Worm (Caenorhabditis elegans) whole organism, L1 larva: Measurements from ENCODE around the gene fbxb-1.

Experiments
- C04F5.9 ChIP-seq: sonication (generic microtip); optimal IDR thresholded peaks from 2 replicates; lab custom pipeline; 2016; ENCODE audit warnings: missing genetic modification characterization, missing compliant biosample characterization
- C34B4.2 ChIP-seq: sonication (generic microtip); optimal IDR thresholded peaks from 2 replicates; lab custom pipeline; 2017; ENCODE audit warnings: mild to moderate bottlenecking, missing genetic modification characterization, missing compliant biosample characterization
- F16B12.6 ChIP-seq: fragments of 150-350 bp; optimal IDR thresholded peaks from 2 replicates; lab custom pipeline; 2014; ENCODE audit warnings: missing biosample characterization, missing genetic modification characterization
- ceh-90 ChIP-seq: sonication (generic microtip); optimal IDR thresholded peaks from 2 replicates; lab custom pipeline; 2016; ENCODE audit warnings: missing genetic modification characterization, missing compliant biosample characterization
- ces-1 ChIP-seq: fragments of 150-350 bp; optimal IDR thresholded peaks from 2 replicates; lab custom pipeline; 2014; ENCODE audit warnings: missing biosample characterization, missing genetic modification reagents, missing genetic modification characterization
- dsc-1 ChIP-seq: sonication (generic microtip); optimal IDR thresholded peaks from 2 replicates; lab custom pipeline; 2016; ENCODE audit warnings: mild to moderate bottlenecking, missing genetic modification characterization, missing compliant biosample characterization
- efl-1 ChIP-seq, 4 experiments: fragments of 150-350 bp; optimal IDR thresholded peaks in 3 of 4; peaks in 1 of 4; 1 replicate in 1 of 4; 2 replicates in 3 of 4; lab custom pipeline; 2014; ENCODE audit warnings: missing biosample characterization in 2 of 4, missing genetic modification characterization in 2 of 4, missing genetic modification reagents in 2 of 4
- elt-2 ChIP-seq: sonication (generic microtip); optimal IDR thresholded peaks from 2 replicates; lab custom pipeline; 2016; ENCODE audit warnings: missing genetic modification characterization, mild to moderate bottlenecking, inconsistent platforms, missing compliant biosample characterization, missing genetic modification reagents
- fkh-10 ChIP-seq: sonication (generic microtip); optimal IDR thresholded peaks from 2 replicates; lab custom pipeline; 2017; ENCODE audit warnings: missing biosample characterization, missing genetic modification reagents, missing genetic modification characterization
- hlh-4 ChIP-seq: sonication (generic microtip); optimal IDR thresholded peaks from 2 replicates; lab custom pipeline; 2016; ENCODE audit warnings: mild to moderate bottlenecking, missing genetic modification characterization, missing compliant biosample characterization
- irx-1 ChIP-seq: sonication (generic microtip); optimal IDR thresholded peaks from 2 replicates; lab custom pipeline; 2016; ENCODE audit warnings: missing genetic modification characterization, missing compliant biosample characterization
- lin-13 ChIP-seq: fragments of 150-350 bp; optimal IDR thresholded peaks from 2 replicates; lab custom pipeline; 2014; ENCODE audit warnings: missing biosample characterization, missing genetic modification reagents, missing genetic modification characterization
- lin-14 ChIP-seq: fragments of 200-800 bp; sonication (Bioruptor generic); optimal IDR thresholded peaks from 2 replicates; lab custom pipeline; 2018; ENCODE audit warnings: mild to moderate bottlenecking, missing genetic modification characterization, moderate library complexity, missing compliant biosample characterization
- lin-35 ChIP-seq, 2 experiments: fragments of 150-350 bp; optimal IDR thresholded peaks; 2 replicates each; lab custom pipeline; 2014; ENCODE audit warnings: missing biosample characterization in 2 of 2, missing genetic modification characterization in 2 of 2, missing genetic modification reagents in 2 of 2
- lin-39 ChIP-seq: fragments of 150-350 bp; optimal IDR thresholded peaks from 2 replicates; lab custom pipeline; 2014; ENCODE audit warnings: missing biosample characterization, missing genetic modification reagents, missing genetic modification characterization
- nhr-20 ChIP-seq: sonication (generic microtip); optimal IDR thresholded peaks from 2 replicates; lab custom pipeline; 2016; ENCODE audit warnings: mild to moderate bottlenecking, missing genetic modification characterization, missing compliant biosample characterization
- nhr-47 ChIP-seq: sonication (generic microtip); optimal IDR thresholded peaks from 2 replicates; lab custom pipeline; 2016; ENCODE audit warnings: mild to moderate bottlenecking, missing genetic modification characterization, moderate library complexity, missing compliant biosample characterization
- nhr-71 ChIP-seq: sonication (generic microtip); optimal IDR thresholded peaks from 2 replicates; lab custom pipeline; 2016; ENCODE audit warnings: mild to moderate bottlenecking, missing genetic modification characterization, moderate library complexity, missing compliant biosample characterization
- pag-3 ChIP-seq: sonication (generic microtip); optimal IDR thresholded peaks from 2 replicates; lab custom pipeline; 2017; ENCODE audit warnings: missing genetic modification characterization, mild to moderate bottlenecking, missing compliant biosample characterization, antibody characterized with exemption, borderline replicate concordance; ENCODE audit not compliant: insufficient read depth
- pax-3 ChIP-seq: fragments of 200-800 bp; sonication (Bioruptor generic); optimal IDR thresholded peaks from 2 replicates; lab custom pipeline; 2018; ENCODE audit warnings: mild to moderate bottlenecking, missing genetic modification characterization, moderate library complexity, missing compliant biosample characterization
- skn-1 ChIP-seq: fragments of 150-350 bp; optimal IDR thresholded peaks from 2 replicates; lab custom pipeline; 2014; ENCODE audit warnings: missing biosample characterization, missing genetic modification characterization
- sox-4 ChIP-seq: sonication (generic microtip); optimal IDR thresholded peaks from 2 replicates; lab custom pipeline; 2016; ENCODE audit warnings: missing genetic modification characterization, missing compliant biosample characterization
- sup-37 ChIP-seq: fragments of 200-800 bp; sonication (Bioruptor generic); optimal IDR thresholded peaks from 2 replicates; lab custom pipeline; 2018; ENCODE audit warnings: mild to moderate bottlenecking, missing genetic modification characterization, missing compliant biosample characterization
- swsn-7 ChIP-seq: sonication (generic microtip); optimal IDR thresholded peaks from 2 replicates; lab custom pipeline; 2016; ENCODE audit warnings: missing genetic modification characterization, missing compliant biosample characterization
- tbx-2 ChIP-seq: sonication (generic microtip); optimal IDR thresholded peaks from 2 replicates; lab custom pipeline; 2016; ENCODE audit warnings: missing genetic modification characterization, missing compliant biosample characterization
- tlp-1 ChIP-seq: fragments of 150-350 bp; optimal IDR thresholded peaks from 2 replicates; lab custom pipeline; 2014; ENCODE audit warnings: missing biosample characterization, missing genetic modification characterization
- unc-130 ChIP-seq: fragments of 150-350 bp; optimal IDR thresholded peaks from 2 replicates; lab custom pipeline; 2017; ENCODE audit warnings: missing biosample characterization, missing genetic modification characterization, inconsistent platforms
- unc-30 ChIP-seq: sonication (generic microtip); optimal IDR thresholded peaks from 2 replicates; lab custom pipeline; 2017; ENCODE audit warnings: missing biosample characterization, missing genetic modification characterization
- unc-62 ChIP-seq: fragments of 150-350 bp; optimal IDR thresholded peaks from 2 replicates; lab custom pipeline; 2014; ENCODE audit warnings: missing biosample characterization, missing genetic modification reagents, missing genetic modification characterization
- ztf-11 ChIP-seq, 2 experiments: sonication (generic microtip); optimal IDR thresholded peaks; 2 replicates each; lab custom pipeline; 2016 to 2017; ENCODE audit warnings: missing genetic modification characterization in 2 of 2, missing biosample characterization in 1 of 2, missing compliant biosample characterization in 1 of 2

fbxb-1 gene

DNA sequence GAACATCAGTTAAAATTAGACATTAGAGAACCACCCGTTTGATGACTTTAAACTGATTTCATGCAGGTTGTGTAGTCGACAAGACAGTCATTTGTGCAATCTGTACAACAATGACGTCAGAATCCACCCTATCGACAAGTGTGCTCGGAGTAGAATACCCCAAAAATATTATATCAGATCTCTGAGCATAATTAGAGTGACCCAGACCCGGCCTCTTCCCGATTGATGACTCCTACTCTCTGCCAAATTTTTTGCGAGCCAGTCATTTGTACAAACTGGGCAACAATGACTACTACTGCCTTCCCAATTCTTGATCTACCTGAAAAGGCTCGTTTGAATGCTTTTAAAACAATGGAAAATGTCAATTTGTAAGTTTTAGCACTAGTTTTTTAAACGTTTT lies at the start of gene fbxb-1, which contains the start of gene fbxb-115:
Gene fbxb-1 (plus strand): TSS at position 226 of the 400 bp plus-strand sequence.
Gene fbxb-115 (minus strand): TSS at position 101 of the 400 bp plus-strand sequence.
- no peak for TF ChIP-seq nhr-47 (tag; lab: Kevin White, UChicago)
- TF ChIP-seq ztf-11 (tag; optimal IDR thresholded peaks at IDR 0.05; lab: Kevin White, UChicago), result no peak

DNA sequence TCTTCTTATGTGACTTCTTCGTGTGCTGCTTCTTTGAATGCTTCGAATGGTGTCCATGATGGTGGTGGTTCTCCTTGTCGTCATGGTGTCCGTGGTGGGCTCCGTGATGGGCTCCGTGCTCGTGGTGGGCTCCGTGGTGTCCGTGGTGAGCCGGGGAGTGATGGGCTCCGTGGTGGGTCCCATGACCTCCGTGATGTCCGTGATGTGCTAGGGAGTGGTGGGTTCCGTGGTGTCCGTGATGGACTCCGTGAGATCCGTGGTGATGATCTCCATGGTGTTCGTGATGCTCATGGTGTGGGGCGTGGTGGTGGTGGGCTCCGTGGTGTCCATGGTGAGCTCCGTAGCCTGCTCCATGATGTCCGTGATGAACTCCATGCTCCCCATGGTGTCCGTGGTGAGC lies 39.0 kb upstream of the fbxb-1 start:
- no peak for TF ChIP-seq skn-1 (tag; lab: Kevin White, UChicago)
- no peak for TF ChIP-seq efl-1 (optimal IDR thresholded peaks at IDR 0.05; lab: Kevin White, UChicago)
- TF ChIP-seq efl-1 (GFP tag; optimal IDR thresholded peaks at IDR 0.05 in 1 of 2; lab: Kevin White, UChicago), result peak in 1 of 2 experiments; percentile 65
- TF ChIP-seq, all 84 proteins: peak for 1

DNA sequence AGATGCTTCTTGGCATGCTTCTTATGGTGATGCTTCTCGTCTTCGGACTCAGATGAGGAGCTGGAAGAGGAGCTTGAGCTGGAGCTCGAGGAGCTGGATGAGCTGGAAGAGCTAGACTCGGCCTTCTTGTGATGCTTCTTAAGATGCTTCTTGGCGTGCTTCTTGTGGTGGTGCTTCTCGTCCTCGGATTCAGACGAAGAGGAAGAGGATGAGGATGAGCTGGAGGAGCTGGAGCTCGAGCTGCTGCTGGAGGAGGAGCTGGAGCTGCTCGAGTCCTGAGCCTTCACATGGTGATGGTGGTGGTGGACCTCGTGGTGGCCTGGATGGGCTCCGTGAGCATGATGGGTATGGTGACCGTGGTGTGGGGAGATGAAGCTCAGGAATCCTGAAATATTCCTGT lies 37.4 kb upstream of the fbxb-1 start:
- no peak for TF ChIP-seq ces-1 (GFP tag; lab: Kevin White, UChicago)
- TF ChIP-seq tbx-2 (tag; lab: Kevin White, UChicago), result no peak
- TF ChIP-seq swsn-7 (tag; lab: Kevin White, UChicago), result no peak
- TF ChIP-seq hlh-4, result no peak
- no peak for TF ChIP-seq irx-1 (tag; lab: Kevin White, UChicago)
- no peak for TF ChIP-seq lin-39 (tag; lab: Kevin White, UChicago)
- no peak for TF ChIP-seq nhr-71 (tag; lab: Kevin White, UChicago)

DNA sequence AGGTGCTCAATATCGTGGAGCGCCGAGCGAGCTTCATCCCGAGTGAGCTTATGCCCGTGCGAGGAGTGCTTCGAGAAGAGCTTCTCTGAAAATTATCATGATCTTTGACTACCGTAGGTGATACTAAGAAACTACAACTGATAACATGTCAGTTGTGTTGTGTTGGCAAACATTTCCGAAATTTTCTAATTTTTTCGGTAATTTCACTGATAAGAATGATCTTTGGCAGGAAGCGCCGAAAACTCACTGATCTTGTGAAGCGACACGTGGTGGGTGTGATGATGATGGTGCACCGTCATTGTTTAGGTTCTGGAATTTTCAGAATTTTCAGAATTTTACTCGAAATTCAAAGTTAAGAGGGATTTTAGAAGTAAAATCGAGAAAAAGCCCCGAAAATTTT lies 36.9 kb upstream of the fbxb-1 start, which contains the start of gene Y39B6A.1:
Gene Y39B6A.1 (minus strand): TSS at position 309 of the 400 bp plus-strand sequence.
- no peak for TF ChIP-seq ceh-90 (tag; lab: Kevin White, UChicago)
- peak in 1 of 2 experiments; percentile 3 for TF ChIP-seq lin-35 (GFP tag; optimal IDR thresholded peaks at IDR 0.05; lab: Kevin White, UChicago)
- peak; percentile 76 for TF ChIP-seq elt-2 (tag; lab: Kevin White, UChicago)

DNA sequence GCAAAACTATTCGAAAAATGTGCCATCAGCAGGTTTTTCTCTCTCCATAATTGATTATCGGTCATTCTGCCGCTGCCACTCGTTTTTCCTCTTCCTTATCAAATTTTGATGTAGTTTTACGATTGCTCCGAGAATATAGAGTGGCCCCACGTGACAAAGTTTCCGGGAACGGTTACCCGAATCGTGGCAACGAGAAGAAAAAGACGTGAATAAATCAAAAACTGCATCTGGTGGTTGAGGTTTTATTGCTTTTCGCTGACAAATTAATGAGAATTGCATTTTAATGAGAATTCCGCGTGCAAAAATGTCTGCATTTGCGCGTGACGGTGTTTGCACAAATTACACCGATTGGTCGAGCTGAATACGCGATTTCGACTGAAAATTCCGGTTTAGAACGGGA lies 34.7 kb upstream of the fbxb-1 start:
- TF ChIP-seq hlh-4 (no peak), F16B12.6 (tag; lab: Kevin White, UChicago) (peak; percentile 12), dsc-1 (no peak), lin-14 (GFP tag; lab: Kevin White, UChicago) (peak; percentile 10), elt-2 (tag; lab: Kevin White, UChicago) (peak; percentile 90), efl-1 (optimal IDR thresholded peaks at IDR 0.05; lab: Kevin White, UChicago) (no peak), efl-1 (GFP tag; optimal IDR thresholded peaks at IDR 0.05 in 1 of 2; lab: Kevin White, UChicago) (peak in 1 of 2 experiments; percentile 52), lin-35 (GFP tag; optimal IDR thresholded peaks at IDR 0.05; lab: Kevin White, UChicago) (peak in 1 of 2 experiments; percentile 2), nhr-20 (tag; lab: Kevin White, UChicago) (peak; percentile 19)

DNA sequence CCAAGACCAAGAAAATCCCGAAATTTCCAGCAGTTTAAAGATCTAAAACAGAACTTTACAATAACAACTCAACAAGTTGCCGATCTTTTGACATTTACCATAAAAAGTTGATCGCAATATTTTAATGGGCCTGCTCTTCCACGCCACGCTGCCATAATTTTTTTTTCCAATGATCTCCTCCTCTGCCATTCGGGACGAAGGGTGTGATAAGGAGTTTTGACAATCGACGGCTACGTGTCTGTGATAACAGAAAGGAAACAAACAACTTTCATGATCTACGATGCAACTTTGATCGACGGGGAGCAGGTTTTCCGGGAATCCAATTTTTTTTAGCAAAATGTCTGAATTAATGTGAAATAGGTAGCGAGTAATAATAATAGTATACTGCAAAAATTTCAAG lies 33.2 kb upstream of the fbxb-1 start:
- TF ChIP-seq pag-3 (no peak), unc-30 (tag; lab: Kevin White, UChicago) (no peak), tlp-1 (tag; lab: Kevin White, UChicago) (no peak), pax-3 (tag; lab: Kevin White, UChicago) (no peak), elt-2 (tag; lab: Kevin White, UChicago) (peak; percentile 70), C04F5.9 (tag; lab: Kevin White, UChicago) (no peak), efl-1 (optimal IDR thresholded peaks at IDR 0.05; lab: Kevin White, UChicago) (no peak), efl-1 (GFP tag; optimal IDR thresholded peaks at IDR 0.05 in 1 of 2; lab: Kevin White, UChicago) (no peak), hlh-4 (no peak), sox-4 (tag; lab: Kevin White, UChicago) (no peak), unc-62 (GFP tag; lab: Kevin White, UChicago) (no peak), lin-13 (no peak), lin-14 (GFP tag; lab: Kevin White, UChicago) (no peak), C34B4.2 (tag; lab: Kevin White, UChicago) (no peak), unc-130 (no peak), fkh-10 (GFP tag; lab: Kevin White, UChicago) (no peak), lin-35 (GFP tag; optimal IDR thresholded peaks at IDR 0.05; lab: Kevin White, UChicago) (peak in 1 of 2 experiments; percentile 38), dsc-1 (no peak), sup-37 (GFP tag; lab: Kevin White, UChicago) (no peak)
